Fruit fly (Drosophila melanogaster) whole organism, embryonic: ENCODE data around the gene CG10383.
A peak's percentile ranks its signal among the peaks of the same experiment; 100 is the strongest.

Experiments used
- Aef1 ChIP-seq: fragments of 200-800 bp; sonication (Bioruptor generic); IDR thresholded peaks from 3 replicates; pipeline ENCODE4 v1.3.6; 2022; ENCODE audit warnings: missing biosample characterization, missing genetic modification characterization
- Atf6 ChIP-seq: fragments of 200-800 bp; sonication (Bioruptor generic); IDR thresholded peaks from 2 replicates; pipeline ENCODE4 v1.3.6; 2022; ENCODE audit warnings: missing biosample characterization, missing genetic modification characterization
- BEAF-32 ChIP-seq: fragments of 200-800 bp; sonication (Bioruptor generic); optimal IDR thresholded peaks from 3 replicates; lab custom pipeline; 2017; ENCODE audit warnings: missing biosample characterization, missing genetic modification characterization, mild to moderate bottlenecking, moderate library complexity, missing genetic modification reagents
- Bdp1 ChIP-seq: fragments of 200-800 bp; sonication (Bioruptor generic); optimal IDR thresholded peaks from 3 replicates; lab custom pipeline; 2016; ENCODE audit warnings: missing biosample characterization, missing genetic modification characterization
- Bteb2 ChIP-seq: fragments of 200-800 bp; sonication (Bioruptor generic); optimal IDR thresholded peaks from 2 replicates; lab custom pipeline; 2016; ENCODE audit warnings: missing biosample characterization, missing genetic modification characterization
- CG1233 ChIP-seq: fragments of 200-800 bp; sonication (Bioruptor generic); optimal IDR thresholded peaks from 4 replicates; lab custom pipeline; 2018; ENCODE audit warnings: missing biosample characterization, mild to moderate bottlenecking, missing genetic modification characterization
- CG14050 ChIP-seq: fragments of 200-800 bp; sonication (Bioruptor generic); IDR thresholded peaks from 3 replicates; pipeline ENCODE4 v1.3.6; 2022; ENCODE audit warnings: missing biosample characterization, missing genetic modification characterization
- CG14667 ChIP-seq: fragments of 200-800 bp; sonication (Bioruptor generic); IDR thresholded peaks from 2 replicates; pipeline ENCODE4 v1.3.6; 2022; ENCODE audit warnings: missing biosample characterization, missing genetic modification characterization
- CG17385 ChIP-seq: fragments of 200-800 bp; sonication (Bioruptor generic); optimal IDR thresholded peaks from 3 replicates; lab custom pipeline; 2018; ENCODE audit warnings: missing biosample characterization, mild to moderate bottlenecking, missing genetic modification characterization
- CG17802 ChIP-seq: fragments of 200-800 bp; sonication (Bioruptor generic); optimal IDR thresholded peaks from 2 replicates; lab custom pipeline; 2018; ENCODE audit warnings: missing biosample characterization, mild to moderate bottlenecking, missing genetic modification characterization, moderate library complexity
- CG4730 ChIP-seq: fragments of 200-800 bp; sonication (Bioruptor generic); IDR thresholded peaks from 2 replicates; pipeline ENCODE4 v1.3.6; 2022; ENCODE audit warnings: missing biosample characterization, missing genetic modification characterization
- CG4854 ChIP-seq: fragments of 200-800 bp; sonication (Bioruptor generic); optimal IDR thresholded peaks from 2 replicates; lab custom pipeline; 2016; ENCODE audit warnings: missing biosample characterization, missing genetic modification characterization, inconsistent platforms
- CG6272 ChIP-seq: fragments of 200-800 bp; sonication (Bioruptor generic); IDR thresholded peaks from 2 replicates; pipeline ENCODE4 v1.3.6; 2022; ENCODE audit warnings: missing biosample characterization, missing genetic modification characterization
- CG6683 ChIP-seq: fragments of 200-800 bp; sonication (Bioruptor generic); optimal IDR thresholded peaks from 2 replicates; lab custom pipeline; 2017; ENCODE audit warnings: missing biosample characterization, mild to moderate bottlenecking, missing genetic modification characterization, missing genetic modification reagents
- CG9609 ChIP-seq: fragments of 200-800 bp; sonication (Bioruptor generic); optimal IDR thresholded peaks from 3 replicates; lab custom pipeline; 2016; ENCODE audit warnings: missing biosample characterization, missing genetic modification characterization
- CG9817 ChIP-seq: fragments of 200-800 bp; sonication (Bioruptor generic); optimal IDR thresholded peaks from 2 replicates; lab custom pipeline; 2018; ENCODE audit warnings: missing biosample characterization, mild to moderate bottlenecking, missing genetic modification characterization, moderate library complexity
- Dip3 ChIP-seq: fragments of 200-800 bp; sonication (Bioruptor generic); optimal IDR thresholded peaks from 3 replicates; lab custom pipeline; 2016; ENCODE audit warnings: missing biosample characterization, missing genetic modification characterization
- Drgx ChIP-seq: fragments of 200-800 bp; sonication (Bioruptor generic); IDR thresholded peaks from 2 replicates; pipeline ENCODE4 v1.3.6; 2022; ENCODE audit warnings: missing biosample characterization, missing genetic modification characterization
- E2f2 ChIP-seq: fragments of 200-800 bp; sonication (Bioruptor generic); IDR thresholded peaks from 2 replicates; pipeline ENCODE4 v1.3.6; 2022; ENCODE audit warnings: missing biosample characterization, missing genetic modification characterization
- Hey ChIP-seq: fragments of 200-800 bp; sonication (Bioruptor generic); optimal IDR thresholded peaks from 3 replicates; lab custom pipeline; 2018; ENCODE audit warnings: missing biosample characterization, mild to moderate bottlenecking, missing genetic modification characterization
- NFAT ChIP-seq: fragments of 200-800 bp; sonication (Bioruptor generic); IDR thresholded peaks from 2 replicates; pipeline ENCODE4 v1.3.6; 2022; ENCODE audit warnings: missing biosample characterization, missing genetic modification characterization
- Ptx1 ChIP-seq: fragments of 200-800 bp; sonication (Bioruptor generic); IDR thresholded peaks from 2 replicates; pipeline ENCODE4 v1.3.6; 2022; ENCODE audit warnings: missing biosample characterization, missing genetic modification characterization
- Sry-β ChIP-seq: fragments of 200-800 bp; sonication (Bioruptor generic); optimal IDR thresholded peaks from 2 replicates; lab custom pipeline; 2018; ENCODE audit warnings: missing biosample characterization, mild to moderate bottlenecking, missing genetic modification characterization, moderate library complexity
- TFAM ChIP-seq: fragments of 200-800 bp; sonication (Bioruptor generic); optimal IDR thresholded peaks from 2 replicates; lab custom pipeline; 2017; ENCODE audit warnings: missing biosample characterization, missing genetic modification characterization, inconsistent platforms
- Taf1 ChIP-seq: fragments of 200-800 bp; sonication (Bioruptor generic); IDR thresholded peaks from 2 replicates; pipeline ENCODE4 v1.3.6; 2022; ENCODE audit warnings: missing biosample characterization, missing genetic modification characterization
- Usf ChIP-seq: fragments of 200-800 bp; sonication (Bioruptor generic); optimal IDR thresholded peaks from 2 replicates; lab custom pipeline; 2017; ENCODE audit warnings: missing genotype, missing biosample characterization, missing genetic modification characterization
- Xbp1 ChIP-seq: fragments of 200-800 bp; sonication (Bioruptor generic); optimal IDR thresholded peaks from 3 replicates; lab custom pipeline; 2016; ENCODE audit warnings: missing biosample characterization, mild to moderate bottlenecking, missing genetic modification characterization
- br ChIP-seq: fragments of >200 bp; optimal IDR thresholded peaks from 2 replicates; lab custom pipeline; 2017
- crp ChIP-seq, 2 experiments: fragments of 200-800 bp; sonication (Bioruptor generic); optimal IDR thresholded peaks; 2 replicates in 1 of 2; 3 replicates in 1 of 2; lab custom pipeline; 2017; ENCODE audit warnings: missing biosample characterization in 2 of 2, missing genetic modification characterization in 2 of 2, mild to moderate bottlenecking in 1 of 2, moderate library complexity in 1 of 2
- dati ChIP-seq: fragments of 200-800 bp; sonication (Bioruptor generic); IDR thresholded peaks from 2 replicates; pipeline ENCODE4 v1.3.6; 2022; ENCODE audit warnings: missing biosample characterization, missing genetic modification characterization
- dimm ChIP-seq: fragments of 200-800 bp; sonication (Bioruptor generic); IDR thresholded peaks from 2 replicates; pipeline ENCODE4 v1.3.6; 2022; ENCODE audit warnings: missing biosample characterization, missing genetic modification characterization
- emc ChIP-seq: fragments of 200-800 bp; sonication (Bioruptor generic); optimal IDR thresholded peaks from 2 replicates; lab custom pipeline; 2016; ENCODE audit warnings: missing biosample characterization, missing genetic modification characterization
- eyg ChIP-seq: fragments of 200-800 bp; sonication (Bioruptor generic); optimal IDR thresholded peaks from 3 replicates; lab custom pipeline; 2016; ENCODE audit warnings: missing biosample characterization, missing genetic modification characterization
- fd64A ChIP-seq: fragments of 200-800 bp; sonication (Bioruptor generic); optimal IDR thresholded peaks from 3 replicates; lab custom pipeline; 2018; ENCODE audit warnings: missing biosample characterization, mild to moderate bottlenecking, missing genetic modification characterization
- h ChIP-seq: fragments of >200 bp; optimal IDR thresholded peaks from 2 replicates; lab custom pipeline; 2017
- hb ChIP-seq: fragments of 200-800 bp; sonication (Bioruptor generic); IDR thresholded peaks from 3 replicates; pipeline ENCODE4 v1.3.6; 2022; ENCODE audit warnings: missing biosample characterization, missing genetic modification characterization; ENCODE audit not compliant: partially characterized antibody
- insv ChIP-seq, 2 experiments: fragments of 200-800 bp; sonication (Bioruptor generic); optimal IDR thresholded peaks; 3 replicates each; lab custom pipeline; 2016 to 2018; ENCODE audit warnings: missing biosample characterization in 2 of 2, missing genetic modification characterization in 2 of 2
- inv ChIP-seq: fragments of 200-800 bp; sonication (Bioruptor generic); IDR thresholded peaks from 2 replicates; pipeline ENCODE4 v1.3.6; 2022; ENCODE audit warnings: missing biosample characterization, missing genetic modification characterization; ENCODE audit not compliant: partially characterized antibody
- klu ChIP-seq: fragments of 200-800 bp; sonication (Bioruptor generic); IDR thresholded peaks from 2 replicates; pipeline ENCODE4 v1.3.6; 2022; ENCODE audit warnings: missing biosample characterization, missing genetic modification characterization
- kni ChIP-seq: fragments of 200-800 bp; sonication (Bioruptor generic); optimal IDR thresholded peaks from 3 replicates; lab custom pipeline; 2017; ENCODE audit warnings: mild to moderate bottlenecking, missing biosample characterization, missing genetic modification reagents, missing genetic modification characterization
- knrl ChIP-seq: fragments of 200-800 bp; sonication (Bioruptor generic); IDR thresholded peaks from 3 replicates; pipeline ENCODE4 v1.3.6; 2022; ENCODE audit warnings: missing biosample characterization, missing genetic modification characterization; ENCODE audit not compliant: partially characterized antibody
- lola ChIP-seq, 3 experiments: fragments of >200 bp in 2 of 3; fragments of 200-800 bp in 1 of 3; sonication (Bioruptor generic) in 1 of 3; optimal IDR thresholded peaks; 2 replicates each; lab custom pipeline; 2017 to 2019; ENCODE audit warnings: missing biosample characterization in 3 of 3, missing genetic modification characterization in 3 of 3, mild to moderate bottlenecking in 1 of 3, moderate library complexity in 1 of 3
- maf-S ChIP-seq: fragments of 200-800 bp; sonication (Bioruptor generic); optimal IDR thresholded peaks from 2 replicates; lab custom pipeline; 2016; ENCODE audit warnings: missing biosample characterization, missing genetic modification characterization
- oc ChIP-seq: fragments of 200-800 bp; sonication (Bioruptor generic); optimal IDR thresholded peaks from 2 replicates; lab custom pipeline; 2018; ENCODE audit warnings: missing biosample characterization, mild to moderate bottlenecking, missing genetic modification characterization, moderate library complexity
- peb ChIP-seq: fragments of 200-800 bp; sonication (Bioruptor generic); IDR thresholded peaks from 2 replicates; pipeline ENCODE4 v1.3.6; 2022; ENCODE audit warnings: missing biosample characterization, missing genetic modification characterization
- pum ChIP-seq: fragments of 200-800 bp; sonication (Bioruptor generic); optimal IDR thresholded peaks from 2 replicates; lab custom pipeline; 2016; ENCODE audit warnings: missing biosample characterization, missing genetic modification characterization
- ro ChIP-seq: fragments of 200-800 bp; sonication (Bioruptor generic); IDR thresholded peaks from 2 replicates; pipeline ENCODE4 v1.3.6; 2022; ENCODE audit warnings: missing biosample characterization, missing genetic modification characterization
- schlank ChIP-seq: fragments of 200-800 bp; sonication (Bioruptor generic); optimal IDR thresholded peaks from 2 replicates; lab custom pipeline; 2018; ENCODE audit warnings: missing biosample characterization, mild to moderate bottlenecking, missing genetic modification characterization
- stc ChIP-seq: fragments of 200-800 bp; sonication (Bioruptor generic); IDR thresholded peaks from 2 replicates; pipeline ENCODE4 v1.3.6; 2022; ENCODE audit warnings: missing biosample characterization, missing genetic modification characterization
- tna ChIP-seq: fragments of 200-800 bp; sonication (Bioruptor generic); IDR thresholded peaks from 2 replicates; pipeline ENCODE4 v1.3.6; 2022; ENCODE audit warnings: missing biosample characterization, missing genetic modification characterization; ENCODE audit not compliant: partially characterized antibody
- twi ChIP-seq: fragments of 200-800 bp; optimal IDR thresholded peaks from 2 replicates; lab custom pipeline; 2019; ENCODE audit warnings: missing biosample characterization, mild to moderate bottlenecking, missing genetic modification characterization, moderate library complexity

CG10383 gene

DNA sequence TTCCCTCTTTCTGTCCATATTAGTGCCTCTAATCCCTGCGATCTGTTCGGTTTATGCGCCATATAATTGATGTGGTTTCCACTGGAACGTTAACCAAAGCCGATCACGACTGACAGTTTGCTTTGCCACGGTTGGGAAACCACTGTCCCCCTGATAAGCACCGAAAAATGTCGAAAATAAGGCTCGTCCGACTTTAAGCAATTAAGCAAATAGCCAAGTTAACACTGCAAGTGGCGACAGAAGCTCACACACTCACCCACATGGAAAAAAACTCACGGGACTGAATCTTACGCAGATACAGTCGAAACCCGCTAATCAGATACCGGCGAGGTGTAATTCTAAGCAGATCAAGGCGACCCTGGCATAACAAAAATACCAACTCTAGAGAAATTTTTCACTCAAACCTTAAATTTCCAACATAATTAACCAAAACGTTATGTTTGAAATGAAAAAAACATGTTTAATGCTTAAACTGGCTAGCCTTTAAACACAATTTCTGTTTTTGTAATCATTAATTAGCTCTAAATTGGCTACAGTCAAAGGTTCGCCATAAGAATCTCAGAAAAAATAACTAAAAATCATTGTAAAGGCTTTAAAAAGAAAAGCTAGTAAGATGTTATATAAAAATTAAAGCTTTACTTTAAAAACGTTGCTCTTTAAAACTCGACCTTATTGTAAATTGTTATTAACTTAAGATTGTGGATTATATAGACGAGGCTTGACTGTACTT is 17.3 kb downstream of the CG10383 start (continued):
- TF ChIP-seq CG6272 (GFP tag; lab: Robert Waterston, UW), result no peak
- no peak for TF ChIP-seq Bdp1 (GFP tag; lab: Kevin White, UChicago)
- peak; percentile 17 for TF ChIP-seq Xbp1
- TF ChIP-seq twi (tag; lab: Kevin White, UChicago), result no peak
- no peak for TF ChIP-seq hb
- no peak for TF ChIP-seq dati (GFP tag; lab: Robert Waterston, UW)
- no peak for TF ChIP-seq Usf (GFP tag; lab: Kevin White, UChicago)
- no peak for TF ChIP-seq Aef1 (GFP tag; lab: Robert Waterston, UW)
- 0 out of 2 replicates have a peak, but pooled peaks have one; percentile 5 for TF ChIP-seq E2f2 (GFP tag; lab: Robert Waterston, UW)
- TF ChIP-seq CG6683 (GFP tag; lab: Kevin White, UChicago), result no peak
- no peak for TF ChIP-seq crp (GFP tag; optimal IDR thresholded peaks at IDR 0.05; lab: Kevin White, UChicago)
- TF ChIP-seq BEAF-32, result no peak
- no peak for TF ChIP-seq pum (GFP tag; lab: Kevin White, UChicago)
- no peak for TF ChIP-seq kni (GFP tag; lab: Kevin White, UChicago)
- no peak for TF ChIP-seq CG4854 (GFP tag; lab: Kevin White, UChicago)
- TF ChIP-seq CG1233 (GFP tag; lab: Kevin White, UChicago), result no peak
- TF ChIP-seq tna (GFP tag; lab: Robert Waterston, UW), result no peak
- TF ChIP-seq ro, result no peak
- TF ChIP-seq CG4730 (GFP tag; lab: Robert Waterston, UW), result no peak
- TF ChIP-seq Sry-β, result no peak
- no peak for TF ChIP-seq peb
- TF ChIP-seq TFAM (GFP tag; lab: Kevin White, UChicago), result no peak
- no peak for TF ChIP-seq Dip3
- no peak for TF ChIP-seq maf-S
- TF ChIP-seq CG9609, result no peak
- TF ChIP-seq Taf1 (GFP tag; lab: Robert Waterston, UW), result no peak
- TF ChIP-seq inv, result no peak
- TF ChIP-seq dimm (GFP tag; lab: Robert Waterston, UW), result no peak
- no peak for TF ChIP-seq emc (GFP tag; lab: Kevin White, UChicago)
- TF ChIP-seq lola (GFP tag; optimal IDR thresholded peaks at IDR 0.05; lab: Kevin White, UChicago), result no peak
- no peak; the same call in 1 of the 2 replicates for TF ChIP-seq Drgx (GFP tag; lab: Robert Waterston, UW)
- no peak for TF ChIP-seq CG17802
- TF ChIP-seq CG14667 (GFP tag; lab: Robert Waterston, UW), result no peak
- no peak for TF ChIP-seq knrl (GFP tag; lab: Robert Waterston, UW)
- TF ChIP-seq insv (GFP tag; optimal IDR thresholded peaks at IDR 0.05; lab: Kevin White, UChicago), result no peak
- no peak for TF ChIP-seq fd64A
- TF ChIP-seq h, result no peak
- TF ChIP-seq Atf6 (GFP tag; lab: Robert Waterston, UW), result no peak
- no peak for TF ChIP-seq CG9817 (tag; lab: Kevin White, UChicago)
- peak; percentile 43; the same call in 1 of the 2 replicates for TF ChIP-seq Ptx1 (GFP tag; lab: Robert Waterston, UW)
- no peak for TF ChIP-seq Hey (tag; lab: Kevin White, UChicago)
- TF ChIP-seq schlank (tag; lab: Kevin White, UChicago), result no peak
- no peak for TF ChIP-seq Bteb2 (GFP tag; lab: Kevin White, UChicago)
- TF ChIP-seq br (lab: Kevin White, UChicago), result no peak
- TF ChIP-seq NFAT (GFP tag; lab: Robert Waterston, UW), result no peak
- peak; percentile 20 for TF ChIP-seq CG17385 (GFP tag; lab: Kevin White, UChicago)
- TF ChIP-seq oc (tag; lab: Kevin White, UChicago), result no peak
- TF ChIP-seq eyg (GFP tag; lab: Kevin White, UChicago), result no peak
- no peak for TF ChIP-seq CG14050 (GFP tag; lab: Robert Waterston, UW)
- TF ChIP-seq klu, result no peak
- no peak for TF ChIP-seq stc (GFP tag; lab: Robert Waterston, UW)
